Worm (Caenorhabditis elegans) whole organism, L3 larva: ENCODE data around the gene cdkr-3.

Source experiments
- R02D3.7 ChIP-seq: fragments of 150-350 bp; optimal IDR thresholded peaks from 2 replicates; lab custom pipeline; 2014; ENCODE audit warnings: missing biosample characterization, missing genetic modification characterization
- ZK546.5 ChIP-seq: sonication (generic microtip); optimal IDR thresholded peaks from 2 replicates; lab custom pipeline; 2017; ENCODE audit warnings: missing biosample characterization, missing genetic modification characterization
- aly-2 ChIP-seq: fragments of 150-350 bp; optimal IDR thresholded peaks from 2 replicates; lab custom pipeline; 2014; ENCODE audit warnings: missing biosample characterization, missing genetic modification characterization
- ama-1 ChIP-seq: fragments of 150-350 bp; optimal IDR thresholded peaks from 2 replicates; lab custom pipeline; 2018
- ceh-16 ChIP-seq: sonication (generic microtip); optimal IDR thresholded peaks from 2 replicates; lab custom pipeline; 2017; ENCODE audit warnings: missing biosample characterization, missing genetic modification characterization
- ceh-82 ChIP-seq: fragments of 150-350 bp; optimal IDR thresholded peaks from 2 replicates; lab custom pipeline; 2014; ENCODE audit warnings: missing biosample characterization, missing genetic modification characterization
- daf-12 ChIP-seq: fragments of 150-350 bp; optimal IDR thresholded peaks from 2 replicates; lab custom pipeline; 2014; ENCODE audit warnings: missing biosample characterization, missing genetic modification reagents, missing genetic modification characterization
- egl-27 ChIP-seq: sonication (generic microtip); optimal IDR thresholded peaks from 4 replicates; lab custom pipeline; 2017; ENCODE audit warnings: missing biosample characterization, missing genetic modification reagents, missing genetic modification characterization
- egl-5 ChIP-seq: fragments of 150-350 bp; optimal IDR thresholded peaks from 2 replicates; lab custom pipeline; 2017; ENCODE audit warnings: missing biosample characterization, missing genetic modification reagents, missing genetic modification characterization, inconsistent platforms
- elt-2 ChIP-seq: sonication (generic microtip); optimal IDR thresholded peaks from 2 replicates; lab custom pipeline; 2016; ENCODE audit warnings: missing genetic modification reagents, mild to moderate bottlenecking, missing genetic modification characterization, missing compliant biosample characterization
- eor-1 ChIP-seq, 2 experiments: fragments of 150-350 bp; optimal IDR thresholded peaks; 2 replicates each; lab custom pipeline; 2014 to 2018; ENCODE audit warnings: missing biosample characterization in 2 of 2, missing genetic modification characterization in 2 of 2
- fkh-10 ChIP-seq: sonication (generic microtip); optimal IDR thresholded peaks from 2 replicates; lab custom pipeline; 2017; ENCODE audit warnings: missing biosample characterization, missing genetic modification reagents, missing genetic modification characterization
- fkh-2 ChIP-seq: fragments of 150-350 bp; optimal IDR thresholded peaks from 2 replicates; lab custom pipeline; 2014; ENCODE audit warnings: missing biosample characterization, missing genetic modification reagents, missing genetic modification characterization
- hmg-11 ChIP-seq: sonication (generic microtip); optimal IDR thresholded peaks from 2 replicates; lab custom pipeline; 2016; ENCODE audit warnings: missing genetic modification characterization, missing compliant biosample characterization
- jun-1 ChIP-seq: fragments of 150-350 bp; optimal IDR thresholded peaks from 2 replicates; lab custom pipeline; 2014; ENCODE audit warnings: missing biosample characterization, missing genetic modification reagents, missing genetic modification characterization
- lin-15B ChIP-seq: fragments of 150-350 bp; optimal IDR thresholded peaks from 2 replicates; lab custom pipeline; 2014; ENCODE audit warnings: missing biosample characterization, missing genetic modification characterization
- lin-39 ChIP-seq: fragments of 150-350 bp; optimal IDR thresholded peaks from 2 replicates; lab custom pipeline; 2018; ENCODE audit warnings: missing biosample characterization, missing genetic modification reagents, missing genetic modification characterization
- lsy-12 ChIP-seq: sonication (generic microtip); optimal IDR thresholded peaks from 2 replicates; lab custom pipeline; 2016; ENCODE audit warnings: mild to moderate bottlenecking, missing genetic modification characterization, missing compliant biosample characterization
- mdl-1 ChIP-seq: fragments of 150-350 bp; optimal IDR thresholded peaks from 2 replicates; lab custom pipeline; 2014; ENCODE audit warnings: missing biosample characterization, missing genetic modification characterization
- mml-1 ChIP-seq: fragments of 150-350 bp; sonication (generic microtip); optimal IDR thresholded peaks from 3 replicates; lab custom pipeline; 2014; ENCODE audit warnings: missing biosample characterization, missing genetic modification characterization
- nfya-1 ChIP-seq: sonication (generic microtip); optimal IDR thresholded peaks from 2 replicates; lab custom pipeline; 2017; ENCODE audit warnings: missing genetic modification characterization, mild to moderate bottlenecking, missing compliant biosample characterization, antibody characterized with exemption, moderate library complexity; ENCODE audit not compliant: insufficient read depth
- nhr-11 ChIP-seq: fragments of 150-350 bp; optimal IDR thresholded peaks from 2 replicates; lab custom pipeline; 2014; ENCODE audit warnings: missing biosample characterization, missing genetic modification characterization
- nhr-23 ChIP-seq: fragments of 150-350 bp; optimal IDR thresholded peaks from 2 replicates; lab custom pipeline; 2014; ENCODE audit warnings: missing biosample characterization, missing genetic modification reagents, missing genetic modification characterization
- nhr-237 ChIP-seq: fragments of 150-350 bp; optimal IDR thresholded peaks from 2 replicates; lab custom pipeline; 2014; ENCODE audit warnings: missing biosample characterization, missing genetic modification characterization
- nhr-43 ChIP-seq: sonication (generic microtip); optimal IDR thresholded peaks from 2 replicates; lab custom pipeline; 2016; ENCODE audit warnings: mild to moderate bottlenecking, missing genetic modification characterization, missing compliant biosample characterization; ENCODE audit not compliant: poor library complexity, severe bottlenecking
- nhr-67 ChIP-seq: fragments of 150-350 bp; optimal IDR thresholded peaks from 2 replicates; lab custom pipeline; 2014; ENCODE audit warnings: missing biosample characterization, missing genetic modification characterization
- nhr-76 ChIP-seq: fragments of 150-350 bp; sonication (generic microtip); optimal IDR thresholded peaks from 5 replicates; lab custom pipeline; 2014; ENCODE audit warnings: missing biosample characterization, missing genetic modification characterization
- nhr-77 ChIP-seq: fragments of 150-350 bp; optimal IDR thresholded peaks from 2 replicates; lab custom pipeline; 2014; ENCODE audit warnings: missing biosample characterization, missing genetic modification characterization
- pha-4 ChIP-seq: fragments of 150-350 bp; optimal IDR thresholded peaks from 2 replicates; lab custom pipeline; 2014; ENCODE audit warnings: missing biosample characterization, missing genetic modification reagents, missing genetic modification characterization
- pqm-1 ChIP-seq: fragments of 150-350 bp; optimal IDR thresholded peaks from 2 replicates; lab custom pipeline; 2017; ENCODE audit warnings: missing biosample characterization, missing genetic modification characterization, inconsistent platforms
- skn-1 ChIP-seq: fragments of 150-350 bp; optimal IDR thresholded peaks from 2 replicates; lab custom pipeline; 2014; ENCODE audit warnings: missing biosample characterization, missing genetic modification characterization
- snpc-4 ChIP-seq: fragments of 150-350 bp; optimal IDR thresholded peaks from 2 replicates; lab custom pipeline; 2014; ENCODE audit warnings: missing biosample characterization, missing genetic modification characterization
- unc-39 ChIP-seq: sonication (generic microtip); optimal IDR thresholded peaks from 4 replicates; lab custom pipeline; 2017; ENCODE audit warnings: missing biosample characterization, missing genetic modification characterization
- unc-62 ChIP-seq: fragments of 150-350 bp; sonication (generic microtip); optimal IDR thresholded peaks from 4 replicates; lab custom pipeline; 2014; ENCODE audit warnings: missing biosample characterization, missing genetic modification reagents, missing genetic modification characterization
- zag-1 ChIP-seq: fragments of 150-350 bp; optimal IDR thresholded peaks from 2 replicates; lab custom pipeline; 2014; ENCODE audit warnings: missing biosample characterization, missing genetic modification characterization
- ztf-11 ChIP-seq: fragments of 150-350 bp; optimal IDR thresholded peaks from 2 replicates; lab custom pipeline; 2014; ENCODE audit warnings: missing biosample characterization, missing genetic modification characterization
- ztf-4 ChIP-seq: fragments of 150-350 bp; optimal IDR thresholded peaks from 2 replicates; lab custom pipeline; 2014; ENCODE audit warnings: missing biosample characterization, missing genetic modification characterization

cdkr-3 gene

DNA sequence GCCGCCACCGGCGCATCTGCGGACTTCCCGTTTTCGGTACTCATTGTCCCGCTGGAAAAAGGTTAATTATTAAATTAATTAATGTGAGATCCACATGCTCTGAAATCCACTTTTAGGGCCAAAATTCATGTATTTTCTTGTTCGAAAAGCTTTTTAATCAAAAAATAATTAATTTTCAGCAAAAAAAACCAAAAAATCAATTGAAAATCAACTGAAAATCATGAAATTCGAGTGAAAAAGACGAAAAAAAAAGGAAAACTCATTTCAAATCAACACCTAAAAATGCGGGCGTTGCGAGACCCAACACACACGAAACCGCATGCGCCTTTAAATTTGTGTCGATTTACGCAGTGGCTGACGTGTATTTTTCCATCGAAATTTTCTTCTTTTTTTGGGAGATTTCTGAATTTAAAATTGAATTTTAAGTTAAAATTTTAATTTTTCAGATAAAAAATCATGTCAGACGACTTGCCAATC, at the start of gene cdkr-3, which contains the start of gene prmt-1:
cdkr-3 (plus strand) TSS at position 447 of the 477 bp plus-strand sequence.
prmt-1 (minus strand) TSS at position 51 of the 477 bp plus-strand sequence.
- TF ChIP-seq nhr-11 (no peak), nfya-1 (tag; lab: Kevin White, UChicago) (peak; percentile 65), lin-39 (tag; lab: Kevin White, UChicago) (peak; percentile 53), nhr-43 (tag; lab: Kevin White, UChicago) (no peak), nhr-23 (peak; percentile 18), lin-15B (tag; lab: Kevin White, UChicago) (peak; percentile 77), ztf-4 (tag; lab: Kevin White, UChicago) (no peak), ceh-82 (no peak), fkh-10 (GFP tag; lab: Kevin White, UChicago) (peak; percentile 7), pha-4 (tag; lab: Kevin White, UChicago) (peak; percentile 75), pqm-1 (tag; lab: Kevin White, UChicago) (peak; percentile 12), fkh-2 (tag; lab: Kevin White, UChicago) (no peak), snpc-4 (tag; lab: Kevin White, UChicago) (peak; percentile 15), egl-5 (tag; lab: Kevin White, UChicago) (peak; percentile 29), R02D3.7 (peak; percentile 87), ZK546.5 (tag; lab: Kevin White, UChicago) (no peak), skn-1 (tag; lab: Kevin White, UChicago) (no peak), zag-1 (no peak)

ce11 chrV:20220604-20221003, 49.3 kb upstream of the cdkr-3 start:
- no peak for TF ChIP-seq fkh-2 (tag; lab: Kevin White, UChicago)
- TF ChIP-seq nhr-76, result no peak
- TF ChIP-seq aly-2 (tag; lab: Kevin White, UChicago), result no peak
- no peak for TF ChIP-seq nhr-11
- no peak for TF ChIP-seq nhr-237 (tag; lab: Kevin White, UChicago)
- no peak for TF ChIP-seq mdl-1
- TF ChIP-seq pqm-1 (tag; lab: Kevin White, UChicago), result no peak
- TF ChIP-seq ztf-11 (tag; lab: Kevin White, UChicago), result no peak
- no peak for TF ChIP-seq eor-1 (tag; optimal IDR thresholded peaks at IDR 0.05; lab: Kevin White, UChicago)
- TF ChIP-seq egl-27 (tag; lab: Kevin White, UChicago), result no peak
- no peak for TF ChIP-seq daf-12
- no peak for TF ChIP-seq mml-1 (tag; lab: Kevin White, UChicago)
- no peak for TF ChIP-seq lsy-12 (tag; lab: Kevin White, UChicago)
- no peak for TF ChIP-seq pha-4 (tag; lab: Kevin White, UChicago)

DNA sequence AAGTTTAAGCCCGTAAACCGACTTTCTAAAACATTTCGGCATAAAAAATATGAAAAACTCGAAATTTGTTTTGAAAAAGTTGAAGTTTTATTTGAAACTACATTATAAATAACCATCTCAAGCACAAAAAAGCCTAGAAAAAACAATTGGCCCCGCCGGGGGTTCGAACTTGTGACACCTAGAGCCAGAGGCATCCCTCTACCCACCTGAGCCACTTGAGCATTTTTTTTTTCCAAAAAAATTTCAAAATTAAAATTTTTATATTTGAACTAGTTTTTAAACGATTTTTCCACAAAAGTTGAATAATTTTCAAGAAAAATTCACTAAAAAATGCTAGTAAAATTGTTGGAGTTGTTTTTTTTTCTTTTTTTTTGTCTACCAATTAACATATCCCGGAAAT, 46.2 kb upstream of the cdkr-3 start:
- TF ChIP-seq fkh-2 (tag; lab: Kevin White, UChicago) (no peak), ceh-16 (tag; lab: Kevin White, UChicago) (no peak), mdl-1 (no peak), unc-62 (GFP tag; lab: Kevin White, UChicago) (no peak), ceh-82 (no peak), hmg-11 (tag; lab: Kevin White, UChicago) (no peak), lin-39 (tag; lab: Kevin White, UChicago) (no peak), ama-1 (lab: Kevin White, UChicago) (no peak), nhr-77 (tag; lab: Kevin White, UChicago) (no peak), zag-1 (no peak), egl-5 (tag; lab: Kevin White, UChicago) (no peak), lsy-12 (tag; lab: Kevin White, UChicago) (no peak), nhr-43 (tag; lab: Kevin White, UChicago) (no peak), jun-1 (no peak), nhr-67 (tag; lab: Kevin White, UChicago) (no peak), mml-1 (tag; lab: Kevin White, UChicago) (no peak), ztf-11 (tag; lab: Kevin White, UChicago) (no peak), unc-39 (tag; lab: Kevin White, UChicago) (no peak)

DNA sequence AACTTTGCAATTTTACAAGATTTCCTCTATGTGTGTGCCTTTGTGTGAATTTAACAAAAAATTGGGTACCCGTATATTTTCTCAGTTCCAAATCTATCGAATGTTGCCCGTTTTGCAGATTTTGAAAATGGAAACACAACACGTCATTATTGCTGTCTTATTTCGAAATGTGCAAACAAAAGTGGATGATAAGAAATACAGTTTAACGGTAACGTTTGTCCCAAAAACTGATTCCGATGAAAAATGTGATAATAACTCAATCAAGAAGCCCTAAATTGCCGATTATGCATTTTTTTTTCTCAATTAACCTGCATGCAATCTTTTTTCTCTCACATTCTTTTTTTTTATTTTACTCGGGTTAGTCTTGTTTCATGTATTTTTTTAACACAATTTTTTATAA, 44.6 kb upstream of the cdkr-3 start:
- no peak for TF ChIP-seq nhr-67 (tag; lab: Kevin White, UChicago)
- TF ChIP-seq pqm-1 (tag; lab: Kevin White, UChicago), result peak; percentile 15
- TF ChIP-seq pha-4 (tag; lab: Kevin White, UChicago), result peak; percentile 28
- TF ChIP-seq elt-2, result peak; percentile 76
- TF ChIP-seq fkh-10 (GFP tag; lab: Kevin White, UChicago), result no peak
